Worm (Caenorhabditis elegans) whole organism, early embryonic: ENCODE measurements around the gene F26G1.10.

Experiments
- B0310.2 ChIP-seq: sonication (generic microtip); optimal IDR thresholded peaks from 2 replicates; lab custom pipeline; 2016; ENCODE audit warnings: mild to moderate bottlenecking, missing genetic modification characterization, missing compliant biosample characterization
- F13C5.2 ChIP-seq: sonication (generic microtip); optimal IDR thresholded peaks from 2 replicates; lab custom pipeline; 2017; ENCODE audit warnings: mild to moderate bottlenecking, missing genetic modification characterization, inconsistent platforms, missing compliant biosample characterization
- aly-1 ChIP-seq: sonication (generic microtip); optimal IDR thresholded peaks from 2 replicates; lab custom pipeline; 2016; ENCODE audit warnings: missing genetic modification characterization, missing compliant biosample characterization
- ama-1 ChIP-seq: fragments of 150-350 bp; optimal IDR thresholded peaks from 2 replicates; lab custom pipeline; 2014
- ceh-13 ChIP-seq: fragments of 200-800 bp; sonication (Bioruptor generic); optimal IDR thresholded peaks from 2 replicates; lab custom pipeline; 2018; ENCODE audit warnings: mild to moderate bottlenecking, missing genetic modification characterization, missing compliant biosample characterization
- ceh-36 ChIP-seq: sonication (generic microtip); optimal IDR thresholded peaks from 2 replicates; lab custom pipeline; 2016; ENCODE audit warnings: missing genetic modification characterization, inconsistent platforms, missing compliant biosample characterization
- ets-7 ChIP-seq: sonication (generic microtip); optimal IDR thresholded peaks from 2 replicates; lab custom pipeline; 2016; ENCODE audit warnings: missing genotype, missing genetic modification characterization, missing compliant biosample characterization
- flt-1 ChIP-seq: fragments of 200-800 bp; sonication (Bioruptor generic); IDR thresholded peaks from 2 replicates; pipeline ENCODE4 v1.3.6; 2022; ENCODE audit warnings: missing genetic modification characterization, missing compliant biosample characterization
- hmbx-1 ChIP-seq: sonication (generic microtip); optimal IDR thresholded peaks from 2 replicates; lab custom pipeline; 2016; ENCODE audit warnings: mild to moderate bottlenecking, missing genetic modification characterization, missing compliant biosample characterization
- hmg-4 ChIP-seq: fragments of 200-800 bp; sonication (Bioruptor generic); optimal IDR thresholded peaks from 2 replicates; lab custom pipeline; 2018; ENCODE audit warnings: mild to moderate bottlenecking, missing genetic modification characterization, missing compliant biosample characterization
- hnd-1 ChIP-seq: sonication (generic microtip); optimal IDR thresholded peaks from 2 replicates; lab custom pipeline; 2016; ENCODE audit warnings: missing genetic modification characterization, missing compliant biosample characterization
- pes-1 ChIP-seq: fragments of 200-800 bp; sonication (Bioruptor generic); IDR thresholded peaks from 2 replicates; pipeline ENCODE4 v1.3.6; 2022; ENCODE audit warnings: missing genetic modification reagents, missing genetic modification characterization, missing compliant biosample characterization
- scrt-1 ChIP-seq: fragments of 200-800 bp; sonication (Bioruptor generic); IDR thresholded peaks from 2 replicates; pipeline ENCODE4 v1.3.6; 2022; ENCODE audit warnings: missing genetic modification characterization, missing compliant biosample characterization
- sea-1 ChIP-seq: fragments of 200-800 bp; sonication (Bioruptor generic); conservative IDR thresholded peaks from 2 replicates; pipeline ENCODE4 v1.3.6; 2022; ENCODE audit warnings: missing genetic modification characterization, missing compliant biosample characterization
- tbx-11 ChIP-seq: fragments of 200-800 bp; sonication (Bioruptor generic); IDR thresholded peaks from 2 replicates; pipeline ENCODE4 v1.3.6; 2022; ENCODE audit warnings: missing genetic modification characterization, missing compliant biosample characterization
- tbx-37 ChIP-seq: fragments of 200-800 bp; sonication (Bioruptor generic); conservative IDR thresholded peaks from 2 replicates; pipeline ENCODE4 v1.3.6; 2022; ENCODE audit warnings: missing genetic modification reagents, missing genetic modification characterization, missing compliant biosample characterization
- tra-4 ChIP-seq: sonication (generic microtip); optimal IDR thresholded peaks from 2 replicates; lab custom pipeline; 2017; ENCODE audit warnings: missing genetic modification characterization, missing compliant biosample characterization

F26G1.10 gene

DNA sequence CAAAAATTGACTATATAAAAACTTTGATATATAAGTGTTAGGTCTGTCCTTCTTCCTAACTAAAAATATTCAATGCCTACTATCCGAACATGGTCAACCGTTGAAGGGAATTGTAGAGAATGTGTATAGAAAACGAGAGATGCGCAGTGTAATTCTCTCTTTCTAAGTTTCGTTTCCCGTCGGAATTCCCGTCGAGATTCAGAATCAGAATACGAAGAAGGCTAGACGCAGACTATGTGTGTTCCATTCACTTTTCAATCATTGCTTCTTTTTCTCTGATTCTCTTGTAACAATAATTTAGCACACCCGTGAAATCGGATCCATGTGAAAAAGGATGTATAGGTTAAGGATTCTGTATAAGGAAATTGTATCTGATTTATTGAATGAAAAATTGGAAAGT, 39.7 kb upstream of the F26G1.10 start:
- TF ChIP-seq ets-7 (tag; lab: Kevin White, UChicago) (no peak), hmg-4 (no peak), B0310.2 (no peak), pes-1 (no peak), aly-1 (no peak), F13C5.2 (no peak), sea-1 (GFP tag; lab: Robert Waterston, UW) (no peak), hnd-1 (no peak)

DNA sequence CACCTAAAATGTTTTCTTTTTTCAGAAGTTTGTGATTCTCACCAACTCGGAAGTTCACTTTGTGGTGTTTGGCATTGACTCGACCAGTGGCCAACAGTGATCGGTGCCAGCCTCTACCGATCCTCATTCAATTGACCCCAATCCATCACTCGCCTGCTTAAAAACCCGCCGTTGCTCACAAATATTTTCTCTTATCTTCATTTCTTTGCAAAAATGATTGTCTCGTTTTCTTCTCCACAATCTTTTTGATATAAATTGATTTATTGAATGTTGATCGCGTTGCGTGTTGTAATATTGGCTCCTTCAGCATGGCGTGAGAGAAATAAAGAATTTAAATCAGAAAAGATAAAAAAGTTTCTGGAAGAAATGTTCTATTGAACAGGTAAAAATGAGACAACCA, 37.6 kb upstream of the F26G1.10 start:
- no peak for TF ChIP-seq hmg-4
- no peak for TF ChIP-seq sea-1 (GFP tag; lab: Robert Waterston, UW)
- no peak for TF ChIP-seq ceh-36 (tag; lab: Kevin White, UChicago)
- no peak for TF ChIP-seq pes-1
- no peak for TF ChIP-seq ama-1 (lab: Kevin White, UChicago)
- TF ChIP-seq F13C5.2: no peak
- TF ChIP-seq hnd-1: no peak
- no peak for TF ChIP-seq ets-7 (tag; lab: Kevin White, UChicago)
- TF ChIP-seq flt-1: no peak
- TF ChIP-seq hmbx-1 (tag; lab: Kevin White, UChicago): no peak
- TF ChIP-seq tra-4 (tag; lab: Kevin White, UChicago): no peak
- no peak for TF ChIP-seq ceh-13
- TF ChIP-seq scrt-1: no peak
- TF ChIP-seq tbx-37: no peak
- no peak for TF ChIP-seq aly-1
- TF ChIP-seq tbx-11 (GFP tag; lab: Robert Waterston, UW): no peak
- no peak for TF ChIP-seq B0310.2

DNA sequence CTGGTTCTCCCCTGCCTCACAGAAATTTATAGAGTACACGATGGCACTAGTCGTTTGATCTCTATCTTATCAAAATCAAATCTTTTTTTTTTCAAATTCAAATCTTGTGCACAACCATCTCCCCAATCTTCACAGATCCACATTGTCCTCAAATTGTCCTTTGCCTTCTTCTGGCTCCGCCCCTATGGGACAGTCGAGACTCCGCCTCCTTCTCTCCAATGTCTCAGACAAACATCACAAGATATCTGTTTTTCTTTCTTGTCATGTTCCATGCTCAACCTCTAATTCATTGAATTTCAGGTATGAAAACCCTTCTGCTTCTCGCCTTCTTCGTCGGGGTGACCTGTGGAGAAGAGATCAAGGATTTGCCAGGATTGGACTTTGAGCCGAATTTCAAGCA, 36.8 kb upstream of the F26G1.10 start, which contains the start of gene ctsa-1.1:
Gene ctsa-1.1 (plus strand): TSS at position 301 of the 400 bp plus-strand sequence.
- TF ChIP-seq sea-1 (GFP tag; lab: Robert Waterston, UW): no peak
- TF ChIP-seq hmbx-1 (tag; lab: Kevin White, UChicago): no peak
- no peak for TF ChIP-seq F13C5.2
- no peak for TF ChIP-seq flt-1
- no peak for TF ChIP-seq tbx-37
- TF ChIP-seq tbx-11 (GFP tag; lab: Robert Waterston, UW): no peak

DNA sequence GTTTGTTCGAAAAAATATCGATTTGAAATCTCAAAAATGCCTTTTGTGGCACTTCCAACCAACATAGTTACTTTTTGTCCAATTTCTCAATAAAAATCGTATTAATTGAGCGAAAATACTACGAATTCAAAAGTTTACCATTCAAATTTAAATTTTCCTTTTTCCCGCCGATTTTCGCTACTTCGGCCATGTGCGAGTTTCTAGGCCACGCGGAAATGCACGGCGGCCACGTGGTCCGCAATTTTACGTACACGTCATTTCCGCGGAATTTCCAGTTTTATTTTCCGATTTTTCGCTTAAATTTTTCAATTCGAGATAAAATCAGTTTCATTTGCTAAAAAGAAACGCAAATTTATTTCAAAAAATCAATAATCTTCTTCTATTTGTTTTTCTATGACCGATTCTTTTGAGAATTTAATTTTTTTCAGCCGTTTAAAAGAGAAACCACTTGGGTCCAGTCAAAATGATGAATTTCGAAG, 34.2 kb upstream of the F26G1.10 start, which contains the start of gene eas-1:
Gene eas-1 (plus strand): TSS at position 429 of the 479 bp plus-strand sequence.
- TF ChIP-seq hmg-4 (peak; percentile 69), tbx-37 (peak; percentile 92), ceh-13 (no peak), ets-7 (tag; lab: Kevin White, UChicago) (peak; percentile 49), scrt-1 (no peak), aly-1 (no peak), pes-1 (peak; percentile 71; the same call in 1 of the 2 replicates), ceh-36 (tag; lab: Kevin White, UChicago) (no peak), hmbx-1 (tag; lab: Kevin White, UChicago) (no peak), F13C5.2 (peak; percentile 40)

DNA sequence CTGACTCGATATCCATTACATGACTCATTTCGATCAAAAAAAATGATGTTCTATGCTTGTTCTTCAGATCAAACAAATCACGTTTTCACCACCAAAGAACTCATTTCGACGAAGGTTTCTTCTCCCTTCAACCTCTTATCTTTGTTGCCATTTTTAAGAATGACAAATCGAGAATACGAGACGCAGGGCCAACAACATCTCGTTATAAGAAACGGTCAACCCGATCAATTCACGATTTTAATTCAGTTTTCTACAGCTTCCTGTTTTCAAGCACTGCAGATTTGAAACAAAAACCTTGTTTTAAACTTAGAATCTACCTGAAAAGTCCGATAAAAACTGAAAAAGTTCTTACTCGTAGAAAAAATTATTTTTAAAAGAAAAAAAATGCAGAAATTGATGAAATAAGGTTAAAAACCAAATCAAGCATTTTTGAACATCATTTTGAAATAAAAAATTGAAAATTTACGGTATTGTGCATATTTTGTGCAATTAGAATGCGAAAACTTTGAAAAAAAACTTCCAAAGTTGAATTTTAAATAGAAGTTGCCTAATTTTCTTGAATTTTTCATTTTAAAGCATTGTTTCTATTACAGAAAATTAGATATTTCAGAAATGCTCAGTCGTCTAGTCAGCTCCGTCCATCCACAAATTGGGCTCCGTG, 32.5 kb upstream of the F26G1.10 start, which contains the start of gene acs-11:
Gene acs-11 (plus strand): TSS at position 611 of the 661 bp plus-strand sequence.
- TF ChIP-seq tbx-37: no peak
- no peak for TF ChIP-seq ama-1 (lab: Kevin White, UChicago)
- no peak for TF ChIP-seq flt-1
- no peak for TF ChIP-seq hmbx-1 (tag; lab: Kevin White, UChicago)
- TF ChIP-seq F13C5.2: no peak
- TF ChIP-seq hnd-1: no peak
- no peak for TF ChIP-seq tbx-11 (GFP tag; lab: Robert Waterston, UW)
- no peak for TF ChIP-seq ceh-36 (tag; lab: Kevin White, UChicago)
- no peak for TF ChIP-seq tra-4 (tag; lab: Kevin White, UChicago)
- TF ChIP-seq ceh-13: no peak
- TF ChIP-seq pes-1: no peak
- TF ChIP-seq scrt-1: no peak
- TF ChIP-seq ets-7 (tag; lab: Kevin White, UChicago): no peak
- TF ChIP-seq hmg-4: no peak
- no peak for TF ChIP-seq aly-1
- TF ChIP-seq B0310.2: no peak

DNA sequence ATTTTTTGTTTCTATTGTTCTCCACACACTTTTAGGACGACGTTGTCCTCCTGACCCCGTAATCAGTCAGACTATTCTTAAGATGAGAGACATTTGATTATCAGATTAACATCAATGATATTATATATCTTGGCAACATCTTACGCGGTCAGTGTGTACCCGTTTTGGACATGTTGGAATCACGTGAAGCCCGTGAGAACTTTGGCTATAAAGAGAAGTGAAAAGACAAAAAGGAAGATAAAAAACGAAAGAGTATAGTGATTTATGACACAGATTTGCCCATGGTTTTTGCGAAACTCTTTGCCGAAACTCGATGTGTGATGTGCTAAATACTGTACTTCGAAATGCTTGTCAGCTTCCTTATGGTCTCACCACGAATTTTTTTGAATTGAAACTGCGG, 28.9 kb upstream of the F26G1.10 start:
- TF ChIP-seq sea-1 (GFP tag; lab: Robert Waterston, UW) (no peak), aly-1 (no peak), hmg-4 (no peak), tbx-37 (no peak), hmbx-1 (tag; lab: Kevin White, UChicago) (no peak), flt-1 (no peak), F13C5.2 (no peak), ceh-36 (tag; lab: Kevin White, UChicago) (no peak), ama-1 (lab: Kevin White, UChicago) (no peak), tbx-11 (GFP tag; lab: Robert Waterston, UW) (no peak), hnd-1 (no peak), pes-1 (no peak), B0310.2 (no peak), ets-7 (tag; lab: Kevin White, UChicago) (no peak)

DNA sequence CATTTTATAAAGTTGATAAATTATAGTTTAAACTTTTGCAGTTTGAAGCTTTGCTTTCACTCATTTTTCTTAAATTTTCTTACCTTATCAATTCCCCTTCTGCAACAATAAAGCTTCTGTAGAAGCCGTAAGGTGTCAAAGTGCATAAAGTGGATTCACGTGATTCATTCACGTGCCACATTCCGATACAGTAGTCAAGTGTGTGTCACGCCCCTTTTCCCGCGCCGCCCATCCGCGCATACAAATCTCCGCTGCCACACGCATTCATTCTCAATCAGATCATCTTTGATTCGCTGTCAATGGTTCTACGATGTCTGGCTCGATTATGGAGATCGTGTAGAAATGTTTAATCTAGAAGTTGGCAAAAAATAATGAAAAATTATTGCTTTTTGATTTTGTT, 27.1 kb upstream of the F26G1.10 start:
- TF ChIP-seq ceh-36 (tag; lab: Kevin White, UChicago): no peak
- TF ChIP-seq scrt-1: no peak

DNA sequence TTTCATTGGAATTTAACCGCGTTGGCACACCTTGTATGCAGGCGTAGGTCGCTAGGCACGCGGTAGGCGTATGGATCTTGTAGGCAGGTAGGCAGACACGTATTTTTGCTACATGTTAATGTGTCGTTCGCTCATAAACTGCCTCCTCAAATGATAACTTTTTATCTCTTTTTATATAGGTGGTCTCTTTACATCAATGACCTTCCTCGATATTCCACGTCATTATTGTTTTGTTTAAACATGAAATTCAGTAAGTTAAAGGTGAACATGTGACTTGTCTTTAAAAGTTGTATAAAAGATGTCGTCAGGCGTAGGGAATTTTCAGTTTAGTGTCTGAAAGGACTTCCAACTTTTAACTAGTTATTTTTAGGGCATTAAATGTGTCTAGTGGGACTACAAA, 26.5 kb upstream of the F26G1.10 start:
- TF ChIP-seq tbx-11 (GFP tag; lab: Robert Waterston, UW): no peak
- no peak for TF ChIP-seq hmg-4
- no peak for TF ChIP-seq scrt-1
- no peak for TF ChIP-seq ets-7 (tag; lab: Kevin White, UChicago)

DNA sequence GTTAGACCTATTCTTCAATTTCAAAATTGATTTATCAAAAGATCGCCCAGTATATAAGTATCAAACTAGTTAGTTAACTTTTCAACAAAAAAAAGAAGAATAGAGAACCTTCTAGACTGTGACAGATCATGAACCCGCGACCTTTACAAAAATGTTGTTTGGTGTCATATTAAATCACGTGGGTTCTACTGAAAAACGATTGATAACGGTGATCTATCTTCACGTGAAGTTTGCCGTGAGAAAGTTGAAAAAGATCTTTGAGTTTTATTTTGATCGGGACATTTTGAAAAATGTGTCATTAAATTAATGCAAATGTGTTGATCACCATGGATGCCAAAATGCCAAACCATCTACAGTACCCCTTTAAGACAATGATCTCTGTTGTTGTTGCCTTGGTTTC, 25.8 kb upstream of the F26G1.10 start:
- TF ChIP-seq hmg-4: no peak
- no peak for TF ChIP-seq tbx-11 (GFP tag; lab: Robert Waterston, UW)
- TF ChIP-seq sea-1 (GFP tag; lab: Robert Waterston, UW): no peak
- TF ChIP-seq hmbx-1 (tag; lab: Kevin White, UChicago): no peak
- TF ChIP-seq ceh-13: no peak
- no peak for TF ChIP-seq B0310.2
- TF ChIP-seq F13C5.2: no peak
- no peak for TF ChIP-seq scrt-1
- TF ChIP-seq ets-7 (tag; lab: Kevin White, UChicago): no peak
- no peak for TF ChIP-seq pes-1
- TF ChIP-seq tbx-37: no peak
